Fruit fly (Drosophila melanogaster) whole organism, wandering third instar larva: Measurements from ENCODE around the gene beat-IIb.

Source experiments
- Abd-B ChIP-seq: fragments of >200 bp; optimal IDR thresholded peaks from 2 replicates; lab custom pipeline; 2017; ENCODE audit warnings: missing biosample characterization, missing genetic modification characterization
- CG32264 ChIP-seq: fragments of 200-800 bp; sonication (Bioruptor generic); optimal IDR thresholded peaks from 2 replicates; lab custom pipeline; 2016; ENCODE audit warnings: missing biosample characterization, missing genetic modification characterization
- CG9705 ChIP-seq: fragments of 200-800 bp; sonication (Bioruptor generic); optimal IDR thresholded peaks from 2 replicates; lab custom pipeline; 2018; ENCODE audit warnings: missing biosample characterization, mild to moderate bottlenecking, missing genetic modification characterization
- CrebA ChIP-seq: fragments of 200-800 bp; sonication (Bioruptor generic); optimal IDR thresholded peaks from 2 replicates; lab custom pipeline; 2016; ENCODE audit warnings: missing biosample characterization, mild to moderate bottlenecking, missing genetic modification characterization, borderline replicate concordance
- Dfd ChIP-seq: fragments of >200 bp; optimal IDR thresholded peaks from 2 replicates; lab custom pipeline; 2017; ENCODE audit warnings: missing biosample characterization, missing genetic modification characterization
- Dif ChIP-seq: fragments of 200-275, 200-300 bp; sonication (Bioruptor generic); optimal IDR thresholded peaks from 2 replicates; lab custom pipeline; 2018; ENCODE audit warnings: missing biosample characterization, missing genetic modification characterization; ENCODE audit not compliant: partially characterized antibody
- GATAd ChIP-seq: sonication (Bioruptor generic); optimal IDR thresholded peaks from 2 replicates; lab custom pipeline; 2016; ENCODE audit warnings: missing biosample characterization, missing genetic modification characterization
- HLH106 ChIP-seq: fragments of 200-800 bp; optimal IDR thresholded peaks from 3 replicates; lab custom pipeline; 2019; ENCODE audit warnings: missing biosample characterization, mild to moderate bottlenecking, missing genetic modification characterization, moderate library complexity
- Hnf4 ChIP-seq: fragments of 200-800 bp; sonication (Bioruptor generic); optimal IDR thresholded peaks from 2 replicates; lab custom pipeline; 2016; ENCODE audit warnings: missing biosample characterization, mild to moderate bottlenecking, missing genetic modification characterization
- Hr78 ChIP-seq: fragments of >200 bp; optimal IDR thresholded peaks from 2 replicates; lab custom pipeline; 2017; ENCODE audit warnings: missing biosample characterization, missing genetic modification characterization
- Hr83 ChIP-seq: fragments of 200-300 bp; sonication (Bioruptor generic); optimal IDR thresholded peaks from 2 replicates; lab custom pipeline; 2016; ENCODE audit warnings: missing biosample characterization, mild to moderate bottlenecking, missing genetic modification characterization, moderate library complexity; ENCODE audit not compliant: poor library complexity, severe bottlenecking
- Jra ChIP-seq: sonication (Bioruptor generic); optimal IDR thresholded peaks from 2 replicates; lab custom pipeline; 2016; ENCODE audit warnings: missing biosample characterization, missing genetic modification characterization
- Mio ChIP-seq: sonication (Bioruptor generic); optimal IDR thresholded peaks from 2 replicates; lab custom pipeline; 2016; ENCODE audit warnings: missing biosample characterization, missing genetic modification characterization
- Myc ChIP-seq: fragments of >200 bp; optimal IDR thresholded peaks from 2 replicates; lab custom pipeline; 2017
- N ChIP-seq: fragments of >200 bp; optimal IDR thresholded peaks from 2 replicates; lab custom pipeline; 2018; ENCODE audit warnings: missing biosample characterization, missing external identifiers, missing genetic modification characterization
- OdsH ChIP-seq: fragments of 200-800 bp; sonication (Bioruptor generic); optimal IDR thresholded peaks from 2 replicates; lab custom pipeline; 2016; ENCODE audit warnings: missing biosample characterization, mild to moderate bottlenecking, missing genetic modification characterization
- Rel ChIP-seq, 2 experiments: fragments of 200-800 bp; sonication (Bioruptor generic) in 1 of 2; optimal IDR thresholded peaks; 2 replicates in 1 of 2; 3 replicates in 1 of 2; lab custom pipeline; 2016 to 2019; ENCODE audit warnings: mild to moderate bottlenecking in 2 of 2, missing biosample characterization in 2 of 2, missing genetic modification characterization in 2 of 2, moderate library complexity in 1 of 2
- Sp1 ChIP-seq: fragments of 200-800 bp; sonication (Bioruptor generic); optimal IDR thresholded peaks from 3 replicates; lab custom pipeline; 2019; ENCODE audit warnings: missing biosample characterization, mild to moderate bottlenecking, missing genetic modification characterization, moderate library complexity
- Vsx2 ChIP-seq: fragments of 200-300, 225-300 bp; sonication (Bioruptor generic); optimal IDR thresholded peaks from 2 replicates; lab custom pipeline; 2018; ENCODE audit warnings: missing biosample characterization, missing genetic modification characterization; ENCODE audit not compliant: partially characterized antibody
- br ChIP-seq: fragments of 200-800 bp; sonication (Bioruptor generic); optimal IDR thresholded peaks from 2 replicates; lab custom pipeline; 2016; ENCODE audit warnings: missing biosample characterization, missing genetic modification characterization
- dl ChIP-seq, 2 experiments: fragments of 175-275, 200-275 bp in 1 of 2; fragments of 200-275 bp in 1 of 2; sonication (Bioruptor generic); optimal IDR thresholded peaks; lab custom pipeline; 2018; ENCODE audit warnings: mild to moderate bottlenecking in 2 of 2, missing biosample characterization in 2 of 2, missing genetic modification characterization in 2 of 2, moderate library complexity in 2 of 2; ENCODE audit not compliant: partially characterized antibody in 2 of 2, insufficient read depth in 1 of 2
- dmrt93B ChIP-seq: fragments of 200-800 bp; sonication (Bioruptor generic); optimal IDR thresholded peaks from 2 replicates; lab custom pipeline; 2018; ENCODE audit warnings: missing biosample characterization, mild to moderate bottlenecking, missing genetic modification characterization
- ey ChIP-seq: fragments of 200-800 bp; sonication (Bioruptor generic); optimal IDR thresholded peaks from 2 replicates; lab custom pipeline; 2016; ENCODE audit warnings: missing biosample characterization, missing genetic modification characterization
- foxo ChIP-seq, 2 experiments: fragments of 200-800 bp; sonication (Bioruptor generic); optimal IDR thresholded peaks; 2 replicates in 1 of 2; 3 replicates in 1 of 2; lab custom pipeline; 2016 to 2017; ENCODE audit warnings: missing biosample characterization in 2 of 2, missing genetic modification characterization in 2 of 2
- fru ChIP-seq: fragments of 200-800 bp; sonication (Bioruptor generic); optimal IDR thresholded peaks from 3 replicates; lab custom pipeline; 2016; ENCODE audit warnings: missing biosample characterization, mild to moderate bottlenecking, missing genetic modification characterization
- h ChIP-seq: fragments of 200-800 bp; sonication (Bioruptor generic); optimal IDR thresholded peaks from 3 replicates; lab custom pipeline; 2016; ENCODE audit warnings: missing biosample characterization, mild to moderate bottlenecking, missing genetic modification characterization
- jim ChIP-seq: fragments of 175-275, 200-325 bp; sonication (Bioruptor generic); optimal IDR thresholded peaks from 2 replicates; lab custom pipeline; 2016; ENCODE audit warnings: missing biosample characterization, mild to moderate bottlenecking, missing genetic modification characterization
- lola ChIP-seq: fragments of >200 bp; optimal IDR thresholded peaks from 2 replicates; lab custom pipeline; 2017; ENCODE audit warnings: missing biosample characterization, missing genetic modification characterization
- pan ChIP-seq: fragments of >200 bp; optimal IDR thresholded peaks from 2 replicates; lab custom pipeline; 2017
- psq ChIP-seq: fragments of 200-800 bp; sonication (Bioruptor generic); optimal IDR thresholded peaks from 3 replicates; lab custom pipeline; 2017; ENCODE audit warnings: missing biosample characterization, mild to moderate bottlenecking, missing genetic modification characterization, moderate library complexity
- rgr ChIP-seq: fragments of 200-800 bp; sonication (Bioruptor generic); optimal IDR thresholded peaks from 3 replicates; lab custom pipeline; 2016; ENCODE audit warnings: missing biosample characterization, mild to moderate bottlenecking, missing genetic modification characterization
- sage ChIP-seq: fragments of 200-800 bp; sonication (Bioruptor generic); optimal IDR thresholded peaks from 2 replicates; lab custom pipeline; 2016; ENCODE audit warnings: missing biosample characterization, mild to moderate bottlenecking, missing genetic modification characterization
- sv ChIP-seq: fragments of 200-800 bp; sonication (Bioruptor generic); optimal IDR thresholded peaks from 3 replicates; lab custom pipeline; 2016; ENCODE audit warnings: missing biosample characterization, missing genetic modification characterization
- tai ChIP-seq: sonication (Bioruptor generic); optimal IDR thresholded peaks from 2 replicates; lab custom pipeline; 2016; ENCODE audit warnings: missing biosample characterization, missing genetic modification characterization
- usp ChIP-seq: fragments of >200 bp; optimal IDR thresholded peaks from 2 replicates; lab custom pipeline; 2017; ENCODE audit warnings: missing biosample characterization, missing genetic modification characterization
- woc ChIP-seq: sonication (Bioruptor generic); optimal IDR thresholded peaks from 2 replicates; lab custom pipeline; 2016; ENCODE audit warnings: missing biosample characterization, mild to moderate bottlenecking, missing genetic modification characterization

beat-IIb gene

dm6 chr3R:17202080-17202785 is 62.6 kb downstream of the beat-IIb start, which contains the start of gene Mur89F:
Gene Mur89F (minus strand): TSS chr3R:17202130.
- TF ChIP-seq N (GFP tag; lab: Kevin White, UChicago) (no peak), br (GFP tag; lab: Kevin White, UChicago) (peak; percentile 34), HLH106 (tag; lab: Kevin White, UChicago) (peak; percentile 59), woc (peak; percentile 13), Jra (no peak), rgr (GFP tag; lab: Kevin White, UChicago) (peak; percentile 25), CrebA (GFP tag; lab: Kevin White, UChicago) (no peak), fru (GFP tag; lab: Kevin White, UChicago) (peak; percentile 56), Abd-B (GFP tag; lab: Kevin White, UChicago) (no peak), dmrt93B (GFP tag; lab: Kevin White, UChicago) (peak; percentile 51), sage (no peak), Dfd (GFP tag; lab: Kevin White, UChicago) (no peak), ey (GFP tag; lab: Kevin White, UChicago) (no peak), CG32264 (GFP tag; lab: Kevin White, UChicago) (no peak), CG9705 (GFP tag; lab: Kevin White, UChicago) (no peak), lola (GFP tag; lab: Kevin White, UChicago) (no peak), Hnf4 (GFP tag; lab: Kevin White, UChicago) (peak; percentile 10), h (GFP tag; lab: Kevin White, UChicago) (peak; percentile 40), psq (GFP tag; lab: Kevin White, UChicago) (peak; percentile 59), Sp1 (GFP tag; lab: Kevin White, UChicago) (peak; percentile 49), foxo (GFP tag; optimal IDR thresholded peaks at IDR 0.05; lab: Kevin White, UChicago) (peak in 1 of 2 experiments; percentile 42), Vsx2 (no peak), Myc (no peak), OdsH (GFP tag; lab: Kevin White, UChicago) (peak; percentile 31), dl (GFP tag; optimal IDR thresholded peaks at IDR 0.05; lab: Kevin White, UChicago; ENCODE audit: insufficient read depth in 1 of 2, partially characterized antibody in 2 of 2) (no peak)
- TF ChIP-seq, all 38 proteins: peak for 12

DNA sequence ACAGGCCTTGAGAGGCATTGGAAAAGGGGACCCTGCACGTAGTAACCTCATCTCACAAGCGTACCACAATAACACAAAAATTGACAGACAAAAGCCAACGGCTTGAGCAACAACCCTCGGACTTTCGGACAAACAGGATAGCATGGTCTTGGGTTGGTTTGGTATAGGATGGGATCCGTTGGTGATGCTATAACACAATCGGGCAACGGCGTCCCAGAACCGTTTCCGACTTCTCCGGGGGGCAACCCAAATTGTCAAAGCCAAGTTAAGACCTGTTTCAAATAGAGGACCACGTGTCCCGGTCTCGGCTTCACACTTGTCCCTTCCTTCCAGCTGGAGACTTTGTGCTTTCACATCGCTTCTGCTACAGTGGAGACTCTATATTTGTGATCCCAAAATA is 67.2 kb downstream of the beat-IIb start:
- TF ChIP-seq OdsH (GFP tag; lab: Kevin White, UChicago) (no peak), foxo (GFP tag; optimal IDR thresholded peaks at IDR 0.05; lab: Kevin White, UChicago) (no peak), psq (GFP tag; lab: Kevin White, UChicago) (no peak), woc (no peak), GATAd (GFP tag; lab: Kevin White, UChicago) (no peak), CG32264 (GFP tag; lab: Kevin White, UChicago) (no peak), Hnf4 (GFP tag; lab: Kevin White, UChicago) (no peak), Hr78 (GFP tag; lab: Kevin White, UChicago) (no peak), sv (GFP tag; lab: Kevin White, UChicago) (no peak), usp (GFP tag; lab: Kevin White, UChicago) (no peak), CrebA (GFP tag; lab: Kevin White, UChicago) (no peak), Hr83 (GFP tag; lab: Kevin White, UChicago) (no peak), tai (no peak)

DNA sequence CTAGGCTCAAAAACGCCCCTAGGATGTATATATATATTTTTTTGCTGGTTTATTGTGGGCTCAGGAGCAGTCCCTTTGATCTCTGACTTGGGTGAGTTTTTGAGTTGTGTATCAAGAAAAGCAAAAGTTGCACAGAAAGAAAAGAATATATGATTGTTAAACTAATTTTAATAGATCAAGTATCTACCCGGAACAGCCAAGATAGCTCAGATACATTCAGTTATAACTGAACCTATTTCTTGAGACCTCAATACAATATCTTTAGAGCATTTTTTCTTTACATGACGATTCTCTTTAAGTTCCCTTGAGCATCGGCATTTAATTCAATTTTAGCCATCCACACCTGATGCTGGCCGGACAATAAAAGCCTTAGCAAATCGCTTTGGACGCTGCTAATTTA is 71.2 kb downstream of the beat-IIb start:
- TF ChIP-seq Abd-B (GFP tag; lab: Kevin White, UChicago) (no peak), h (GFP tag; lab: Kevin White, UChicago) (no peak), lola (GFP tag; lab: Kevin White, UChicago) (no peak)

DNA sequence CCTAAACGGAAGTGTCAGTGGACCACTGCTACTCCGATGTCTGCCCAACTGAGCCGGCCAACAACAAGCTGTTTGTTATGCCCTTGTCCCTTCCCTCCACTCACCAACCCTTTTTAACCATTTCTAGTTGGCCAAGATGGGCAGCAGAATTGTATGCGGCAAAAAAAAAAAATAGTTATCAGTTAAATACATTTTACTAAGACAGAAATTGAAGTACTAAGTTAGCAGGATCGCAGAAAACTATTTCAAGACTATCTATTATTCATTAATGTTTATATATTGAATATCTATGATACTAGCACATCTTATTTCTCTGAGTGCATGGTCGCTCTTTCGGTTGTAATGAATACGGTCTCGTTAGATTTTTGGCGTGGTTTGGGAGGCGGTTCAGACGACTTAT is 72.8 kb downstream of the beat-IIb start:
- no peak for TF ChIP-seq Dfd (GFP tag; lab: Kevin White, UChicago)
- no peak for TF ChIP-seq Hr78 (GFP tag; lab: Kevin White, UChicago)
- TF ChIP-seq Abd-B (GFP tag; lab: Kevin White, UChicago) = no peak
- no peak for TF ChIP-seq pan (lab: Kevin White, UChicago)
- no peak for TF ChIP-seq Hnf4 (GFP tag; lab: Kevin White, UChicago)
- TF ChIP-seq jim (GFP tag; lab: Kevin White, UChicago) = no peak
- no peak for TF ChIP-seq fru (GFP tag; lab: Kevin White, UChicago)
- no peak for TF ChIP-seq Myc
- no peak for TF ChIP-seq tai
- no peak for TF ChIP-seq sage
- no peak for TF ChIP-seq foxo (GFP tag; optimal IDR thresholded peaks at IDR 0.05; lab: Kevin White, UChicago)
- no peak for TF ChIP-seq usp (GFP tag; lab: Kevin White, UChicago)
- no peak for TF ChIP-seq Mio (GFP tag; lab: Kevin White, UChicago)
- no peak for TF ChIP-seq Dif (GFP tag; lab: Kevin White, UChicago)
- no peak for TF ChIP-seq Rel (GFP tag; optimal IDR thresholded peaks at IDR 0.05; lab: Kevin White, UChicago)
- no peak for TF ChIP-seq Rel (tag; optimal IDR thresholded peaks at IDR 0.05; lab: Kevin White, UChicago)
